Worm (Caenorhabditis elegans) whole organism, L4 larva: ENCODE results near the gene srx-95.

ENCODE experiments used
- ceh-28 ChIP-seq: fragments of 150-350 bp; optimal IDR thresholded peaks from 2 replicates; lab custom pipeline; 2014; ENCODE audit warnings: missing biosample characterization, missing genetic modification reagents, missing genetic modification characterization
- dmd-9 ChIP-seq: fragments of 200-800 bp; sonication (Bioruptor generic); IDR thresholded peaks from 2 replicates; pipeline ENCODE4 v1.3.6; 2022; ENCODE audit warnings: missing genetic modification reagents, missing genetic modification characterization, missing compliant biosample characterization
- lin-13 ChIP-seq: fragments of 150-350 bp; optimal IDR thresholded peaks from 2 replicates; lab custom pipeline; 2014; ENCODE audit warnings: missing biosample characterization, missing genetic modification reagents, missing genetic modification characterization
- lsy-2 ChIP-seq, 2 experiments: fragments of 150-350 bp in 1 of 2; sonication (generic microtip) in 1 of 2; optimal IDR thresholded peaks; 2 replicates each; lab custom pipeline; 2014 to 2017; ENCODE audit warnings: missing biosample characterization in 2 of 2, missing genetic modification characterization in 2 of 2
- nhr-25 ChIP-seq: sonication (generic microtip); optimal IDR thresholded peaks from 2 replicates; lab custom pipeline; 2017; ENCODE audit warnings: missing genetic modification characterization, mild to moderate bottlenecking, missing compliant biosample characterization, antibody characterized with exemption, moderate library complexity, borderline replicate concordance; ENCODE audit not compliant: insufficient read depth
- nhr-77 ChIP-seq: fragments of 150-350 bp; optimal IDR thresholded peaks from 2 replicates; lab custom pipeline; 2014; ENCODE audit warnings: missing biosample characterization, missing genetic modification characterization
- zfp-2 ChIP-seq: sonication (generic microtip); optimal IDR thresholded peaks from 2 replicates; lab custom pipeline; 2016; ENCODE audit warnings: mild to moderate bottlenecking, missing genetic modification characterization, missing compliant biosample characterization

DNA sequence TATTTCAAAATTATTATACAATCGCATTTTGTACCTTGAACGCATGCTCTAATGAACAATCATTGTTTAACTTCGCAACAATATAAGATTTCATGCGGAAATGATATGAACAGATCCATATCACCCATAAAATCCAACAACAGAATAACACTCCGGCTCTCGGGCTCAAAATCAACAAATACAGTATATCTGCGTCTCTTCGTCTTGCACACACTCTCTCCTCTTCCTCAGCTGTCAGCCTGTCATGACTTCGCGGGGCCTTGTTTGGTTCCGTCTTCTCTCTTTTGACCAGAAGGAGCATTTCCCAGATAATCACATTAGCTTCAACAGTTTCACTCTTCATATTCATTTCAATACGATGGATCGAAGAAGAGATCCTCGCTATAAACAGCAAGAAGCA lies 1.7 kb upstream of the srx-95 start, which contains the start of gene F41G3.3:
- TF ChIP-seq ceh-28 = no peak
- TF ChIP-seq lin-13 (GFP tag; lab: Kevin White, UChicago) = no peak
- TF ChIP-seq zfp-2 (tag; lab: Kevin White, UChicago) = no peak
- no peak for TF ChIP-seq lsy-2 (tag; optimal IDR thresholded peaks at IDR 0.05; lab: Kevin White, UChicago)
- TF ChIP-seq nhr-25 (tag; lab: Kevin White, UChicago) = no peak
- no peak for TF ChIP-seq dmd-9 (GFP tag; lab: Robert Waterston, UW)
- TF ChIP-seq nhr-77 (tag; lab: Kevin White, UChicago) = no peak
